Fruit fly (Drosophila melanogaster) whole organism, adult: ENCODE data around the gene CG11030.

Source experiments
- CG12768 ChIP-seq: fragments of 200-800 bp; sonication (Bioruptor generic); optimal IDR thresholded peaks from 2 replicates; lab custom pipeline; 2017; ENCODE audit warnings: missing biosample characterization, missing genetic modification characterization, mild to moderate bottlenecking, moderate library complexity, missing genetic modification reagents
- CG14711 ChIP-seq: fragments of 200-800 bp; sonication (Bioruptor generic); optimal IDR thresholded peaks from 2 replicates; lab custom pipeline; 2018; ENCODE audit warnings: missing biosample characterization, mild to moderate bottlenecking, missing genetic modification characterization, moderate library complexity
- CG5204 ChIP-seq: fragments of 200-800 bp; sonication (Bioruptor generic); optimal IDR thresholded peaks from 2 replicates; lab custom pipeline; 2016; ENCODE audit warnings: missing biosample characterization, missing genetic modification characterization
- CG7045 ChIP-seq: fragments of 200-800 bp; sonication (Bioruptor generic); optimal IDR thresholded peaks from 2 replicates; lab custom pipeline; 2017; ENCODE audit warnings: missing biosample characterization, mild to moderate bottlenecking, missing genetic modification characterization
- Hr96 ChIP-seq: fragments of 200-800 bp; sonication (Bioruptor generic); optimal IDR thresholded peaks from 2 replicates; lab custom pipeline; 2016; ENCODE audit warnings: missing biosample characterization, missing genetic modification characterization
- kay ChIP-seq: fragments of 200-800 bp; sonication (Bioruptor generic); peaks from one replicate; lab custom pipeline; 2016; ENCODE audit warnings: missing biosample characterization, missing genetic modification characterization, borderline replicate concordance
- pad ChIP-seq: fragments of 200-800 bp; sonication (Bioruptor generic); optimal IDR thresholded peaks from 3 replicates; lab custom pipeline; 2017; ENCODE audit warnings: missing biosample characterization, missing genetic modification characterization, mild to moderate bottlenecking, moderate library complexity, missing genetic modification reagents
- tj ChIP-seq: fragments of 200-800 bp; sonication (Bioruptor generic); optimal IDR thresholded peaks from 3 replicates; lab custom pipeline; 2017; ENCODE audit warnings: missing biosample characterization, mild to moderate bottlenecking, missing genetic modification characterization, moderate library complexity

- TF ChIP-seq CG14711 (tag; lab: Kevin White, UChicago) (no peak), CG5204 (GFP tag; lab: Kevin White, UChicago) (peak; percentile 9), CG7045 (no peak), tj (GFP tag; lab: Kevin White, UChicago) (no peak), Hr96 (GFP tag; lab: Kevin White, UChicago) (peak; percentile 8), CG12768 (GFP tag; lab: Kevin White, UChicago) (no peak), kay (GFP tag; lab: Kevin White, UChicago) (no peak), pad (no peak)
Observed at dm6 chr2L:5771179-5771578, 46.7 kb downstream of the CG11030 start.
